Worm (Caenorhabditis elegans) whole organism, L3 larva: ENCODE measurements around the gene elo-7.
A peak's percentile ranks its signal among the peaks of the same experiment; 100 is the strongest.

ENCODE experiments used
- R02D3.7 ChIP-seq: fragments of 150-350 bp; optimal IDR thresholded peaks from 2 replicates; lab custom pipeline; 2014; ENCODE audit warnings: missing biosample characterization, missing genetic modification characterization
- aly-2 ChIP-seq: fragments of 150-350 bp; optimal IDR thresholded peaks from 2 replicates; lab custom pipeline; 2014; ENCODE audit warnings: missing biosample characterization, missing genetic modification characterization
- ama-1 ChIP-seq: fragments of 150-350 bp; optimal IDR thresholded peaks from 2 replicates; lab custom pipeline; 2018
- ceh-16 ChIP-seq: sonication (generic microtip); optimal IDR thresholded peaks from 2 replicates; lab custom pipeline; 2017; ENCODE audit warnings: missing biosample characterization, missing genetic modification characterization
- ceh-28 ChIP-seq: fragments of 150-350 bp; optimal IDR thresholded peaks from 2 replicates; lab custom pipeline; 2014; ENCODE audit warnings: missing biosample characterization, missing genetic modification reagents, missing genetic modification characterization
- ceh-82 ChIP-seq: fragments of 150-350 bp; optimal IDR thresholded peaks from 2 replicates; lab custom pipeline; 2014; ENCODE audit warnings: missing biosample characterization, missing genetic modification characterization
- daf-12 ChIP-seq: fragments of 150-350 bp; optimal IDR thresholded peaks from 2 replicates; lab custom pipeline; 2014; ENCODE audit warnings: missing biosample characterization, missing genetic modification reagents, missing genetic modification characterization
- egl-27 ChIP-seq: sonication (generic microtip); optimal IDR thresholded peaks from 4 replicates; lab custom pipeline; 2017; ENCODE audit warnings: missing biosample characterization, missing genetic modification reagents, missing genetic modification characterization
- egl-5 ChIP-seq: fragments of 150-350 bp; optimal IDR thresholded peaks from 2 replicates; lab custom pipeline; 2017; ENCODE audit warnings: missing biosample characterization, missing genetic modification reagents, missing genetic modification characterization, inconsistent platforms
- elt-1 ChIP-seq: fragments of 150-350 bp; optimal IDR thresholded peaks from 2 replicates; lab custom pipeline; 2014; ENCODE audit warnings: missing biosample characterization, missing genetic modification characterization
- elt-2 ChIP-seq: sonication (generic microtip); optimal IDR thresholded peaks from 2 replicates; lab custom pipeline; 2016; ENCODE audit warnings: missing genetic modification reagents, mild to moderate bottlenecking, missing genetic modification characterization, missing compliant biosample characterization
- elt-3 ChIP-seq, 3 experiments: fragments of 150-350 bp in 1 of 3; sonication (generic microtip) in 2 of 3; optimal IDR thresholded peaks; 2 replicates in 2 of 3; 4 replicates in 1 of 3; lab custom pipeline; 2014 to 2017; ENCODE audit warnings: missing biosample characterization in 3 of 3, missing genetic modification characterization in 3 of 3
- eor-1 ChIP-seq, 2 experiments: fragments of 150-350 bp; optimal IDR thresholded peaks; 2 replicates each; lab custom pipeline; 2014 to 2018; ENCODE audit warnings: missing biosample characterization in 2 of 2, missing genetic modification characterization in 2 of 2
- fkh-2 ChIP-seq: fragments of 150-350 bp; optimal IDR thresholded peaks from 2 replicates; lab custom pipeline; 2014; ENCODE audit warnings: missing biosample characterization, missing genetic modification reagents, missing genetic modification characterization
- fos-1 ChIP-seq: fragments of 150-350 bp; optimal IDR thresholded peaks from 2 replicates; lab custom pipeline; 2014; ENCODE audit warnings: missing biosample characterization, missing genetic modification characterization
- hmg-11 ChIP-seq: sonication (generic microtip); optimal IDR thresholded peaks from 2 replicates; lab custom pipeline; 2016; ENCODE audit warnings: missing genetic modification characterization, missing compliant biosample characterization
- jun-1 ChIP-seq: fragments of 150-350 bp; optimal IDR thresholded peaks from 2 replicates; lab custom pipeline; 2014; ENCODE audit warnings: missing biosample characterization, missing genetic modification reagents, missing genetic modification characterization
- lin-15B ChIP-seq: fragments of 150-350 bp; optimal IDR thresholded peaks from 2 replicates; lab custom pipeline; 2014; ENCODE audit warnings: missing biosample characterization, missing genetic modification characterization
- lin-39 ChIP-seq: fragments of 150-350 bp; optimal IDR thresholded peaks from 2 replicates; lab custom pipeline; 2018; ENCODE audit warnings: missing biosample characterization, missing genetic modification reagents, missing genetic modification characterization
- lsy-12 ChIP-seq: sonication (generic microtip); optimal IDR thresholded peaks from 2 replicates; lab custom pipeline; 2016; ENCODE audit warnings: mild to moderate bottlenecking, missing genetic modification characterization, missing compliant biosample characterization
- mdl-1 ChIP-seq: fragments of 150-350 bp; optimal IDR thresholded peaks from 2 replicates; lab custom pipeline; 2014; ENCODE audit warnings: missing biosample characterization, missing genetic modification characterization
- mml-1 ChIP-seq: fragments of 150-350 bp; sonication (generic microtip); optimal IDR thresholded peaks from 3 replicates; lab custom pipeline; 2014; ENCODE audit warnings: missing biosample characterization, missing genetic modification characterization
- nfya-1 ChIP-seq: sonication (generic microtip); optimal IDR thresholded peaks from 2 replicates; lab custom pipeline; 2017; ENCODE audit warnings: missing genetic modification characterization, mild to moderate bottlenecking, missing compliant biosample characterization, antibody characterized with exemption, moderate library complexity; ENCODE audit not compliant: insufficient read depth
- nhr-11 ChIP-seq: fragments of 150-350 bp; optimal IDR thresholded peaks from 2 replicates; lab custom pipeline; 2014; ENCODE audit warnings: missing biosample characterization, missing genetic modification characterization
- nhr-23 ChIP-seq: fragments of 150-350 bp; optimal IDR thresholded peaks from 2 replicates; lab custom pipeline; 2014; ENCODE audit warnings: missing biosample characterization, missing genetic modification reagents, missing genetic modification characterization
- nhr-25 ChIP-seq: sonication (generic microtip); optimal IDR thresholded peaks from 2 replicates; lab custom pipeline; 2017; ENCODE audit warnings: missing biosample characterization, missing genetic modification characterization
- nhr-28 ChIP-seq: fragments of 150-350 bp; optimal IDR thresholded peaks from 2 replicates; lab custom pipeline; 2014; ENCODE audit warnings: missing biosample characterization, missing genetic modification characterization
- nhr-43 ChIP-seq: sonication (generic microtip); optimal IDR thresholded peaks from 2 replicates; lab custom pipeline; 2016; ENCODE audit warnings: mild to moderate bottlenecking, missing genetic modification characterization, missing compliant biosample characterization; ENCODE audit not compliant: poor library complexity, severe bottlenecking
- nhr-67 ChIP-seq: fragments of 150-350 bp; optimal IDR thresholded peaks from 2 replicates; lab custom pipeline; 2014; ENCODE audit warnings: missing biosample characterization, missing genetic modification characterization
- nhr-77 ChIP-seq: fragments of 150-350 bp; optimal IDR thresholded peaks from 2 replicates; lab custom pipeline; 2014; ENCODE audit warnings: missing biosample characterization, missing genetic modification characterization
- pha-4 ChIP-seq: fragments of 150-350 bp; optimal IDR thresholded peaks from 2 replicates; lab custom pipeline; 2014; ENCODE audit warnings: missing biosample characterization, missing genetic modification reagents, missing genetic modification characterization
- pqm-1 ChIP-seq: fragments of 150-350 bp; optimal IDR thresholded peaks from 2 replicates; lab custom pipeline; 2017; ENCODE audit warnings: missing biosample characterization, missing genetic modification characterization, inconsistent platforms
- sea-2 ChIP-seq: fragments of 150-350 bp; sonication (generic microtip); optimal IDR thresholded peaks from 4 replicates; lab custom pipeline; 2014; ENCODE audit warnings: missing biosample characterization, missing genetic modification reagents, missing genetic modification characterization
- skn-1 ChIP-seq: fragments of 150-350 bp; optimal IDR thresholded peaks from 2 replicates; lab custom pipeline; 2014; ENCODE audit warnings: missing biosample characterization, missing genetic modification characterization
- snpc-4 ChIP-seq: fragments of 150-350 bp; optimal IDR thresholded peaks from 2 replicates; lab custom pipeline; 2014; ENCODE audit warnings: missing biosample characterization, missing genetic modification characterization
- unc-39 ChIP-seq: sonication (generic microtip); optimal IDR thresholded peaks from 4 replicates; lab custom pipeline; 2017; ENCODE audit warnings: missing biosample characterization, missing genetic modification characterization
- unc-62 ChIP-seq: fragments of 150-350 bp; sonication (generic microtip); optimal IDR thresholded peaks from 4 replicates; lab custom pipeline; 2014; ENCODE audit warnings: missing biosample characterization, missing genetic modification reagents, missing genetic modification characterization
- zag-1 ChIP-seq: fragments of 150-350 bp; optimal IDR thresholded peaks from 2 replicates; lab custom pipeline; 2014; ENCODE audit warnings: missing biosample characterization, missing genetic modification characterization
- ztf-11 ChIP-seq: fragments of 150-350 bp; optimal IDR thresholded peaks from 2 replicates; lab custom pipeline; 2014; ENCODE audit warnings: missing biosample characterization, missing genetic modification characterization
- ztf-4 ChIP-seq: fragments of 150-350 bp; optimal IDR thresholded peaks from 2 replicates; lab custom pipeline; 2014; ENCODE audit warnings: missing biosample characterization, missing genetic modification characterization

elo-7 gene

DNA sequence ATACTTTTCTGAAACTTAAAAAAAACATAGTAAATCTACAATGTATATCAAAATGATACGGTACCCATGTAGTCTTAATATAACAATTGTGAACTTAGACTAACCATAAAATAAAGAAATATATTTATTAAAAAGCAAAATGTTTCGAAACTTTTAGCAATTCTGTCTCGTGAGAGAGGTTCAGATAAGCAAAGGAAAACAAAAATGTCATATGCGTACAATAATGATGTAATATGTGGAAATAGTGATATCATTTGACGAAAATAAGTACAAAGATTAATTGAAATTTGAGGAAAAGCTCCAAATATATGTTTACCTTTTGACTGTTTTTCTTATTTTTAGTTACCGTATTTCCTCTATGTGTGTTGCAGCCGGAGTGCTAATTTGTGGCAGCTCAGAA, 15.6 kb upstream of the elo-7 start:
- TF ChIP-seq pqm-1 (tag; lab: Kevin White, UChicago): peak; percentile 34
- peak; percentile 46 for TF ChIP-seq elt-2
- no peak for TF ChIP-seq hmg-11 (tag; lab: Kevin White, UChicago)

DNA sequence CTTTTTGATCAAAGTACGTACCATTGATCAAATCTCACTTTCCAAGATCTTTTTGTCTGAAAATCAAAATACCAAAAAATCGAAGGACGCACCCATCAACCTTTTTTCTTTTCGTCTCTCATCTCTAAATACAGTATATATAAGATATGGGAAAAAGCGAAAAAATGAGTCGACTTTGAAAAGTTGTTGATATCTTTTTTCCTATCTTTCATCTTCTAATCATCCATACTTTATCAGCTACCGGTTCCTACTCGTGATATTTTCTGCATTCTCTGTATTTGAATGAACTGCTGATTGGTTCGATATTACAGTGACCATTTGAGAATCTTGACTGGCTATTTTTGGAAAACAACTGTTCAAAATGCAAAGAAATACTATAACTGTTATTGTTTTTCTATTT, 12.9 kb upstream of the elo-7 start, which contains the start of gene C33A12.19:
Gene C33A12.19, plus strand, starts transcription at position 169 of the 400 bp plus-strand sequence.
- TF ChIP-seq nfya-1 (peak; percentile 34), elt-2 (peak; percentile 58), nhr-43 (peak; percentile 47), nhr-23 (tag; lab: Kevin White, UChicago) (peak; percentile 52), eor-1 (tag; optimal IDR thresholded peaks at IDR 0.05; lab: Kevin White, UChicago) (no peak), nhr-77 (tag; lab: Kevin White, UChicago) (no peak), pqm-1 (tag; lab: Kevin White, UChicago) (peak; percentile 36)

DNA sequence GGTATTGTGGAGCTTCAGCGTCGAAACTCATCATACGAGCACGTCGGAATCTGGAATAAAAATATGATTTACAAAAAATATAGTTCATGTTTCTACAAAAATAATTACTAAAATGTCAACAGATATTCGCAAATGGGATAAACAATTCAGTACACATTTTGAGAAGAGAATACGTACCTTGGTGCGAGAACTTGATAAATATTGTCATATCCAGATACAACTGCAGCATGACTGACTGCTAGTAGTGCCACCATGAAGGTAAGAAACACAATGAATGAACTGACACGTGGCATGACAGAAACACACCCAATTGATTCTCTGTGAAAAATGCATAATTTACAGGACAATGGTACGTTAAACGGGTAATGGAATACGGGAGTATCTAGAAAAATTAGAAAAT, 11.1 kb upstream of the elo-7 start, which contains the start of gene nlp-35:
Gene nlp-35, minus strand, starts transcription at position 319 of the 400 bp plus-strand sequence.
- no peak for TF ChIP-seq eor-1 (tag; optimal IDR thresholded peaks at IDR 0.05; lab: Kevin White, UChicago)
- no peak for TF ChIP-seq elt-2
- no peak for TF ChIP-seq ztf-4 (tag; lab: Kevin White, UChicago)
- TF ChIP-seq ama-1 (lab: Kevin White, UChicago): no peak
- TF ChIP-seq nhr-43: no peak

DNA sequence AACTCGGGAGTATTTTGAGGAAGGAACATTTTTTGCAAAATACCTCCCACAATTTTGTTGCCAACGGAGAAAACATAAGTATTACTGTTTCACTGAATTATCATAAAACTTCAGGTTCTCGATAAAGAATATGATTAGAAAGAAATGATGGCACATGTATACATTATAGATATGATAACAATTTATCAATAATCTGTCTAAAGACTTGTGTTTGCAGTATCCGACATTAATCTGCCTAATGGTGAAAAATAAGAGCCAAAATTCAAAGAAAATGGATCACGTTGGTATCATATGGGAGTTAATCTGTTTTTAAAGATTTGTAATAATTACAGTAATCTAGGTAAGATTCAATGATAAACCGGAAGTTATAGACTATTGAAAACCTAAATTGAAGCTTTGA, 9.1 kb upstream of the elo-7 start:
- TF ChIP-seq nhr-28 (tag; lab: Kevin White, UChicago): no peak
- peak; percentile 5 for TF ChIP-seq nhr-11 (tag; lab: Kevin White, UChicago)
- TF ChIP-seq, all 47 proteins: peak for 1

DNA sequence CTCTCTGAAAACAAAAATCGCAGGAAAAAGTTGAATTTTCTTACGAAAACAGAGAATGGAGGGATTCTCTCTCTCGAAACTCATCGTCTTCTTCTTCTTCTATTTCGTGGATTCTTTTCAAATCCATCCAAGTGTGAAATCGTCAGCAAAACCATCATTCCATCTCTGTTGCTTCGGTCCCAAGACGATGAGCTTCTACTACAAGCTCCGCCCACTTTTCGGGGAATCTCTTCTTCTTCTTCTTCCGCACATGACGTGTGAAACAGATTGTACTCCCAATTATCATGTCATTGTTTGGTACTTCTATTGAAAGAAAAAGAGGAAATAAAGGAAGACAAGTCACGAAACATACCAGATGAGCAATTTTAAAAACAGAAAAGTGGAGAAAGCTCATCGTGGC, 6.6 kb upstream of the elo-7 start:
- TF ChIP-seq fkh-2 (tag; lab: Kevin White, UChicago): no peak
- no peak for TF ChIP-seq ceh-82 (tag; lab: Kevin White, UChicago)
- TF ChIP-seq nhr-67 (tag; lab: Kevin White, UChicago): no peak
- TF ChIP-seq sea-2 (GFP tag; lab: Kevin White, UChicago): no peak
- no peak for TF ChIP-seq zag-1 (tag; lab: Kevin White, UChicago)

DNA sequence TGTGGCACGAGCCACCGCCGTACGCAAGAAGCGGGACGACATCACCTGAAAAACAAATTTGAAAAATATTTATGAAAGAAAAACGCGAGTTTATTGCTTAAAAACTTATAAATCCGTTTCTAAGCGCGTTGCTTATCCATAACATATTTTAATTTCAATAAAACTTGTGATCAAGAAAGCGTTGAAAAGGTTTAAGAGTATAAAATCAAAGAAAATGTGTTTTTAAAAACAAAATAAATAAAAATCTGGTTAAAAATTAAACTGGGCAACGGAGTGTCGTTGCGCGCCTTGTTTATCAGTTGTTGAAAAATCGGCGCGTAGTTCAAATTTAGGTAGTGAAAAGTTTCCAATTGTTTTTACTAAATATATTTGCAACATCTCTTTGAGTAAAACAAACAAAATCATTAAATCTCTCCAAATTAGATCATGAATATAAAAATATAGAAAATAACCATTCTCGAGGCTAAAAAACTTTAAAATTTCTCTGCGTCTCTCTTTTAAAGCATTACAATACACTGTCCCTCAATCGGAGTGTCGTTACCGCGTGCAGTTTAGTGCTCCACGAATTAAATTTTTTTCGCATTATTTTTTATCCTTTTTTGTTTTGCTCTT, 4.8 kb upstream of the elo-7 start, which contains the start of gene ndua-5:
Gene ndua-5, minus strand, starts transcription at position 51 of the 612 bp plus-strand sequence.
- TF ChIP-seq lin-39 (tag; lab: Kevin White, UChicago): no peak
- peak; percentile 64 for TF ChIP-seq pha-4
- no peak for TF ChIP-seq elt-1
- no peak for TF ChIP-seq sea-2 (GFP tag; lab: Kevin White, UChicago)
- no peak for TF ChIP-seq daf-12
- TF ChIP-seq ama-1 (lab: Kevin White, UChicago): no peak
- no peak for TF ChIP-seq skn-1 (tag; lab: Kevin White, UChicago)
- no peak for TF ChIP-seq ceh-16
- peak; percentile 12 for TF ChIP-seq nhr-23 (tag; lab: Kevin White, UChicago)
- no peak for TF ChIP-seq nhr-43
- TF ChIP-seq nfya-1: peak; percentile 55
- no peak for TF ChIP-seq fos-1
- no peak for TF ChIP-seq mml-1 (tag; lab: Kevin White, UChicago)
- peak; percentile 7 for TF ChIP-seq snpc-4
- no peak for TF ChIP-seq unc-39 (tag; lab: Kevin White, UChicago)
- no peak for TF ChIP-seq ceh-82 (tag; lab: Kevin White, UChicago)
- TF ChIP-seq lin-15B (tag; lab: Kevin White, UChicago): peak; percentile 59
- no peak for TF ChIP-seq lsy-12 (tag; lab: Kevin White, UChicago)
- no peak for TF ChIP-seq nhr-77 (tag; lab: Kevin White, UChicago)
- TF ChIP-seq jun-1: no peak
- no peak for TF ChIP-seq nhr-28 (tag; lab: Kevin White, UChicago)
- TF ChIP-seq elt-3 (tag; optimal IDR thresholded peaks at IDR 0.05; lab: Kevin White, UChicago): no peak
- TF ChIP-seq egl-5: peak; percentile 23
- TF ChIP-seq nhr-11 (tag; lab: Kevin White, UChicago): no peak
- TF ChIP-seq nhr-25 (tag; lab: Kevin White, UChicago): no peak
- no peak for TF ChIP-seq ztf-4 (tag; lab: Kevin White, UChicago)
- peak; percentile 32 for TF ChIP-seq hmg-11 (tag; lab: Kevin White, UChicago)
- TF ChIP-seq ceh-28 (tag; lab: Kevin White, UChicago): no peak
- no peak for TF ChIP-seq ztf-11 (tag; lab: Kevin White, UChicago)
- TF ChIP-seq unc-62 (GFP tag; lab: Kevin White, UChicago): no peak
- no peak for TF ChIP-seq R02D3.7 (tag; lab: Kevin White, UChicago)
- TF ChIP-seq nhr-67 (tag; lab: Kevin White, UChicago): no peak
- TF ChIP-seq pqm-1 (tag; lab: Kevin White, UChicago): no peak
- TF ChIP-seq mdl-1 (tag; lab: Kevin White, UChicago): no peak
- no peak for TF ChIP-seq aly-2 (tag; lab: Kevin White, UChicago)
- no peak for TF ChIP-seq egl-27 (tag; lab: Kevin White, UChicago)
- no peak for TF ChIP-seq zag-1 (tag; lab: Kevin White, UChicago)
